Fruit fly (Drosophila melanogaster) whole organism, embryonic: ENCODE results near the gene Sfp33A2.

Experiments used
- Awh ChIP-seq: fragments of 200-800 bp; sonication (Bioruptor generic); IDR thresholded peaks from 2 replicates; pipeline ENCODE4, ENCODE4 v1.3.6; 2022; ENCODE audit warnings: missing biosample characterization, missing genetic modification characterization
- CG10366 ChIP-seq: fragments of 200-800 bp; sonication (Bioruptor generic); IDR thresholded peaks from 2 replicates; pipeline ENCODE4 v1.3.6; 2022; ENCODE audit warnings: missing biosample characterization, missing genetic modification characterization
- CG10462 ChIP-seq: fragments of 200-800 bp; sonication (Bioruptor generic); optimal IDR thresholded peaks from 2 replicates; lab custom pipeline; 2016; ENCODE audit warnings: missing biosample characterization, missing genetic modification characterization
- CG11085 ChIP-seq: fragments of 200-800 bp; sonication (Bioruptor generic); IDR thresholded peaks from 2 replicates; pipeline ENCODE4 v1.3.6; 2022; ENCODE audit warnings: missing biosample characterization, missing genetic modification characterization
- CG11504 ChIP-seq: fragments of 200-800 bp; sonication (Bioruptor generic); optimal IDR thresholded peaks from 3 replicates; lab custom pipeline; 2019; ENCODE audit warnings: missing biosample characterization, mild to moderate bottlenecking, missing genetic modification characterization, moderate library complexity
- CG11695 ChIP-seq: fragments of 200-800 bp; sonication (Bioruptor generic); IDR thresholded peaks from 3 replicates; pipeline ENCODE4 v1.3.6; 2022; ENCODE audit warnings: missing biosample characterization, missing genetic modification characterization
- CG12769 ChIP-seq: fragments of 200-800 bp; sonication (Bioruptor generic); optimal IDR thresholded peaks from 2 replicates; lab custom pipeline; 2019; ENCODE audit warnings: missing biosample characterization, mild to moderate bottlenecking, missing genetic modification characterization, moderate library complexity
- CG13424 ChIP-seq: fragments of 200-800 bp; sonication (Bioruptor generic); optimal IDR thresholded peaks from 2 replicates; lab custom pipeline; 2019; ENCODE audit warnings: missing biosample characterization, mild to moderate bottlenecking, missing genetic modification characterization, moderate library complexity
- CG13894 ChIP-seq: fragments of 200-800 bp; sonication (Bioruptor generic); optimal IDR thresholded peaks from 3 replicates; lab custom pipeline; 2018; ENCODE audit warnings: missing biosample characterization, mild to moderate bottlenecking, missing genetic modification characterization, moderate library complexity
- CG15073 ChIP-seq: fragments of 200-800 bp; sonication (Bioruptor generic); optimal IDR thresholded peaks from 2 replicates; lab custom pipeline; 2016; ENCODE audit warnings: missing biosample characterization, missing genetic modification characterization
- CG1603 ChIP-seq: fragments of 200-800 bp; sonication (Bioruptor generic); optimal IDR thresholded peaks from 2 replicates; lab custom pipeline; 2019; ENCODE audit warnings: missing biosample characterization, mild to moderate bottlenecking, missing genetic modification characterization, moderate library complexity
- CG1832 ChIP-seq: fragments of 200-800 bp; sonication (Bioruptor generic); optimal IDR thresholded peaks from 2 replicates; lab custom pipeline; 2017; ENCODE audit warnings: missing biosample characterization, mild to moderate bottlenecking, missing genetic modification characterization, inconsistent platforms
- CG3065 ChIP-seq: fragments of 200-800 bp; sonication (Bioruptor generic); optimal IDR thresholded peaks from 2 replicates; lab custom pipeline; 2016; ENCODE audit warnings: missing biosample characterization, missing genetic modification characterization
- CG5180 ChIP-seq: fragments of 200-800 bp; sonication (Bioruptor generic); optimal IDR thresholded peaks from 3 replicates; lab custom pipeline; 2017; ENCODE audit warnings: missing biosample characterization, missing genetic modification characterization, mild to moderate bottlenecking, moderate library complexity, missing genetic modification reagents
- CG6254 ChIP-seq: fragments of 200-800 bp; sonication (Bioruptor generic); optimal IDR thresholded peaks from 3 replicates; lab custom pipeline; 2017; ENCODE audit warnings: mild to moderate bottlenecking, missing biosample characterization, missing genetic modification reagents, missing genetic modification characterization
- CG6654 ChIP-seq: fragments of 200-800 bp; sonication (Bioruptor generic); optimal IDR thresholded peaks from 2 replicates; lab custom pipeline; 2017; ENCODE audit warnings: missing biosample characterization, mild to moderate bottlenecking, missing genetic modification characterization
- CG6813 ChIP-seq: fragments of 200-800 bp; sonication (Bioruptor generic); optimal IDR thresholded peaks from 2 replicates; lab custom pipeline; 2017; ENCODE audit warnings: missing biosample characterization, missing genetic modification characterization, mild to moderate bottlenecking, moderate library complexity, missing genetic modification reagents
- CG7271 ChIP-seq: fragments of 200-800 bp; sonication (Bioruptor generic); optimal IDR thresholded peaks from 2 replicates; lab custom pipeline; 2018; ENCODE audit warnings: missing biosample characterization, mild to moderate bottlenecking, missing genetic modification characterization, moderate library complexity
- CG7786 ChIP-seq: fragments of 200-800 bp; sonication (Bioruptor generic); optimal IDR thresholded peaks from 2 replicates; lab custom pipeline; 2016; ENCODE audit warnings: missing biosample characterization, missing genetic modification characterization
- CG7928 ChIP-seq: fragments of 200-800 bp; sonication (Bioruptor generic); optimal IDR thresholded peaks from 2 replicates; lab custom pipeline; 2017; ENCODE audit warnings: missing biosample characterization, mild to moderate bottlenecking, missing genetic modification characterization
- CG8281 ChIP-seq: fragments of 200-800 bp; sonication (Bioruptor generic); optimal IDR thresholded peaks from 2 replicates; lab custom pipeline; 2018; ENCODE audit warnings: missing biosample characterization, mild to moderate bottlenecking, missing genetic modification characterization, moderate library complexity
- CG8359 ChIP-seq: fragments of 200-800 bp; sonication (Bioruptor generic); optimal IDR thresholded peaks from 2 replicates; lab custom pipeline; 2017; ENCODE audit warnings: missing biosample characterization, mild to moderate bottlenecking, missing genetic modification characterization, borderline replicate concordance
- CG9215 ChIP-seq: fragments of 200-800 bp; sonication (Bioruptor generic); IDR thresholded peaks from 2 replicates; pipeline ENCODE4 v1.3.6; 2022; ENCODE audit warnings: missing biosample characterization, missing genetic modification characterization
- CrebB ChIP-seq: fragments of 200-800 bp; sonication (Bioruptor generic); optimal IDR thresholded peaks from 3 replicates; lab custom pipeline; 2018; ENCODE audit warnings: missing biosample characterization, mild to moderate bottlenecking, missing genetic modification characterization
- Dek ChIP-seq: fragments of 200-800 bp; sonication (Bioruptor generic); optimal IDR thresholded peaks from 3 replicates; lab custom pipeline; 2019; ENCODE audit warnings: missing biosample characterization, mild to moderate bottlenecking, missing genetic modification characterization, moderate library complexity
- Dip2 ChIP-seq: fragments of 200-800 bp; sonication (Bioruptor generic); IDR thresholded peaks from 2 replicates; pipeline ENCODE4 v1.3.6; 2022; ENCODE audit warnings: missing biosample characterization, missing genetic modification characterization
- Meics ChIP-seq: fragments of 200-800 bp; sonication (Bioruptor generic); optimal IDR thresholded peaks from 2 replicates; lab custom pipeline; 2017; ENCODE audit warnings: missing biosample characterization, mild to moderate bottlenecking, missing genetic modification characterization
- Pdp1 ChIP-seq, 2 experiments: fragments of 200-800 bp; sonication (Bioruptor generic); optimal IDR thresholded peaks; 3 replicates each; lab custom pipeline; 2016; ENCODE audit warnings: missing biosample characterization in 2 of 2, missing genetic modification characterization in 2 of 2, mild to moderate bottlenecking in 1 of 2, moderate library complexity in 1 of 2
- Ptx1 ChIP-seq: fragments of 200-800 bp; sonication (Bioruptor generic); IDR thresholded peaks from 2 replicates; pipeline ENCODE4 v1.3.6; 2022; ENCODE audit warnings: missing biosample characterization, missing genetic modification characterization
- Vsx1 ChIP-seq: fragments of 200-800 bp; sonication (Bioruptor generic); optimal IDR thresholded peaks from 2 replicates; lab custom pipeline; 2017; ENCODE audit warnings: missing biosample characterization, mild to moderate bottlenecking, missing genetic modification characterization, missing genetic modification reagents
- az2 ChIP-seq: fragments of 200-800 bp; sonication (Bioruptor generic); optimal IDR thresholded peaks from 3 replicates; lab custom pipeline; 2016; ENCODE audit warnings: missing biosample characterization, missing genetic modification characterization
- bab2 ChIP-seq: fragments of 200-800 bp; sonication (Bioruptor generic); optimal IDR thresholded peaks from 2 replicates; lab custom pipeline; 2016; ENCODE audit warnings: missing biosample characterization, missing genetic modification characterization
- bowl ChIP-seq: fragments of 200-800 bp; sonication (Bioruptor generic); IDR thresholded peaks from 2 replicates; pipeline ENCODE4 v1.3.6; 2022; ENCODE audit warnings: missing biosample characterization, missing genetic modification characterization
- cwo ChIP-seq: fragments of 200-800 bp; sonication (Bioruptor generic); optimal IDR thresholded peaks from 3 replicates; lab custom pipeline; 2017; ENCODE audit warnings: missing biosample characterization, missing genetic modification characterization, mild to moderate bottlenecking, moderate library complexity, missing genetic modification reagents
- dati ChIP-seq: fragments of 200-800 bp; sonication (Bioruptor generic); IDR thresholded peaks from 2 replicates; pipeline ENCODE4 v1.3.6; 2022; ENCODE audit warnings: missing biosample characterization, missing genetic modification characterization
- en ChIP-seq: fragments of 200-800 bp; sonication (Bioruptor generic); optimal IDR thresholded peaks from 2 replicates; lab custom pipeline; 2016; ENCODE audit warnings: missing biosample characterization, missing genetic modification characterization
- gsb ChIP-seq: fragments of 200-800 bp; sonication (Bioruptor generic); IDR thresholded peaks from 2 replicates; pipeline ENCODE4 v1.3.6; 2022; ENCODE audit warnings: missing biosample characterization, missing genetic modification characterization
- gt ChIP-seq: fragments of 200-800 bp; sonication (Bioruptor generic); IDR thresholded peaks from 2 replicates; pipeline ENCODE4 v1.3.6; 2022; ENCODE audit warnings: missing biosample characterization, missing genetic modification characterization
- inv ChIP-seq: fragments of 200-800 bp; sonication (Bioruptor generic); IDR thresholded peaks from 2 replicates; pipeline ENCODE4 v1.3.6; 2022; ENCODE audit warnings: missing biosample characterization, missing genetic modification characterization; ENCODE audit not compliant: partially characterized antibody
- jigr1 ChIP-seq: fragments of 200-800 bp; sonication (Bioruptor generic); IDR thresholded peaks from 3 replicates; pipeline ENCODE4 v1.3.6; 2022; ENCODE audit warnings: missing biosample characterization, missing genetic modification characterization
- maf-S ChIP-seq: fragments of 200-800 bp; sonication (Bioruptor generic); optimal IDR thresholded peaks from 2 replicates; lab custom pipeline; 2016; ENCODE audit warnings: missing biosample characterization, missing genetic modification characterization
- nerfin-2 ChIP-seq: fragments of 200-800 bp; sonication (Bioruptor generic); IDR thresholded peaks from 2 replicates; pipeline ENCODE4 v1.3.6; 2022; ENCODE audit warnings: missing biosample characterization, missing genetic modification characterization; ENCODE audit not compliant: partially characterized antibody
- oc ChIP-seq: fragments of 200-800 bp; sonication (Bioruptor generic); optimal IDR thresholded peaks from 2 replicates; lab custom pipeline; 2018; ENCODE audit warnings: missing biosample characterization, mild to moderate bottlenecking, missing genetic modification characterization, moderate library complexity
- scrt ChIP-seq: fragments of 200-800 bp; sonication (Bioruptor generic); optimal IDR thresholded peaks from 2 replicates; lab custom pipeline; 2018; ENCODE audit warnings: missing biosample characterization, mild to moderate bottlenecking, missing genetic modification characterization, moderate library complexity
- sens-2 ChIP-seq: fragments of 200-800 bp; sonication (Bioruptor generic); IDR thresholded peaks from 2 replicates; pipeline ENCODE4 v1.3.6; 2022; ENCODE audit warnings: missing biosample characterization, missing genetic modification characterization
- shn ChIP-seq: fragments of 200-800 bp; sonication (Bioruptor generic); optimal IDR thresholded peaks from 3 replicates; lab custom pipeline; 2016; ENCODE audit warnings: missing biosample characterization, missing genetic modification characterization
- vnd ChIP-seq: fragments of 200-800 bp; sonication (Bioruptor generic); IDR thresholded peaks from 3 replicates; pipeline ENCODE4 v1.3.6; 2022; ENCODE audit warnings: missing biosample characterization, missing genetic modification characterization; ENCODE audit not compliant: partially characterized antibody
- wek ChIP-seq: fragments of 200-800 bp; sonication (Bioruptor generic); optimal IDR thresholded peaks from 3 replicates; lab custom pipeline; 2018; ENCODE audit warnings: missing biosample characterization, mild to moderate bottlenecking, missing genetic modification characterization, moderate library complexity
- yki ChIP-seq: fragments of >200 bp; optimal IDR thresholded peaks from 3 replicates; lab custom pipeline; 2018
- z ChIP-seq: fragments of 200-800 bp; sonication (Bioruptor generic); IDR thresholded peaks from 3 replicates; pipeline ENCODE4 v1.3.6; 2022; ENCODE audit warnings: missing biosample characterization, missing genetic modification characterization

The Sfp33A2 gene

dm6 chr2L:11816376-11816775 lies 21.1 kb upstream of the Sfp33A2 start:
- peak; percentile 83 for TF ChIP-seq gsb (GFP tag; lab: Robert Waterston, UW)
- TF ChIP-seq nerfin-2 (GFP tag; lab: Robert Waterston, UW), result no peak
- peak; percentile 56 for TF ChIP-seq CG9215 (GFP tag; lab: Robert Waterston, UW)
- peak; percentile 96 for TF ChIP-seq CG1603 (tag; lab: Kevin White, UChicago)
- TF ChIP-seq z (GFP tag; lab: Robert Waterston, UW), result peak; percentile 77
- peak; percentile 96 for TF ChIP-seq Awh (GFP tag; lab: Robert Waterston, UW)
- peak; percentile 92 for TF ChIP-seq CG6654 (GFP tag; lab: Kevin White, UChicago)
- TF ChIP-seq CG6254 (GFP tag; lab: Kevin White, UChicago), result peak; percentile 96
- TF ChIP-seq oc (tag; lab: Kevin White, UChicago), result peak; percentile 88
- peak; percentile 99 for TF ChIP-seq CG6813 (GFP tag; lab: Kevin White, UChicago)
- peak; percentile 89 to 90 for TF ChIP-seq Pdp1 (GFP tag; optimal IDR thresholded peaks at IDR 0.05; lab: Kevin White, UChicago)
- peak; percentile 89 for TF ChIP-seq CG10462 (GFP tag; lab: Kevin White, UChicago)
- TF ChIP-seq CG11695 (GFP tag; lab: Robert Waterston, UW), result peak; percentile 86
- TF ChIP-seq CG3065, result peak; percentile 92
- TF ChIP-seq Meics (GFP tag; lab: Kevin White, UChicago), result peak; percentile 96
- peak; percentile 68 for TF ChIP-seq CG7928
- peak; percentile 32 for TF ChIP-seq CG1832
- TF ChIP-seq CG8359, result peak; percentile 95
- peak; percentile 89 for TF ChIP-seq CrebB (tag; lab: Kevin White, UChicago)
- TF ChIP-seq Dek (tag; lab: Kevin White, UChicago), result peak; percentile 65
- peak; percentile 76 for TF ChIP-seq cwo (GFP tag; lab: Kevin White, UChicago)
- TF ChIP-seq CG11085 (GFP tag; lab: Robert Waterston, UW), result peak; percentile 82
- peak; percentile 88 for TF ChIP-seq CG5180 (GFP tag; lab: Kevin White, UChicago)
- TF ChIP-seq bowl (GFP tag; lab: Robert Waterston, UW), result peak; percentile 68; the same call in 1 of the 2 replicates
- peak; percentile 62; the same call in 1 of the 3 replicates for TF ChIP-seq jigr1 (GFP tag; lab: Robert Waterston, UW)
- TF ChIP-seq CG15073 (GFP tag; lab: Kevin White, UChicago), result peak; percentile 74
- peak; percentile 83 for TF ChIP-seq maf-S (GFP tag; lab: Kevin White, UChicago)
- peak; percentile 98 for TF ChIP-seq en
- TF ChIP-seq CG10366 (GFP tag; lab: Robert Waterston, UW), result peak; percentile 85
- TF ChIP-seq Vsx1 (GFP tag; lab: Kevin White, UChicago), result peak; percentile 96
- peak; percentile 86 for TF ChIP-seq gt
- TF ChIP-seq Ptx1 (GFP tag; lab: Robert Waterston, UW), result peak; percentile 77
- peak; percentile 100 for TF ChIP-seq CG7271 (tag; lab: Kevin White, UChicago)
- peak; percentile 87 for TF ChIP-seq CG11504 (tag; lab: Kevin White, UChicago)
- 0 out of 2 replicates have a peak, but pooled peaks have one; percentile 19 for TF ChIP-seq inv
- TF ChIP-seq CG8281 (tag; lab: Kevin White, UChicago), result peak; percentile 84
- TF ChIP-seq wek (GFP tag; lab: Kevin White, UChicago), result peak; percentile 95
- TF ChIP-seq yki, result no peak
- peak; percentile 95 for TF ChIP-seq az2 (GFP tag; lab: Kevin White, UChicago)
- TF ChIP-seq Dip2 (GFP tag; lab: Robert Waterston, UW), result no peak
- peak; percentile 96 for TF ChIP-seq sens-2 (GFP tag; lab: Robert Waterston, UW)
- peak; percentile 76 for TF ChIP-seq CG13424
- TF ChIP-seq CG7786 (GFP tag; lab: Kevin White, UChicago), result peak; percentile 76
- TF ChIP-seq CG13894 (tag; lab: Kevin White, UChicago), result peak; percentile 70
- peak; percentile 94 for TF ChIP-seq shn (GFP tag; lab: Kevin White, UChicago)
- peak; percentile 95 for TF ChIP-seq dati (GFP tag; lab: Robert Waterston, UW)
- TF ChIP-seq CG12769 (tag; lab: Kevin White, UChicago), result peak; percentile 66
- TF ChIP-seq scrt (GFP tag; lab: Kevin White, UChicago), result peak; percentile 90
- peak; percentile 88 for TF ChIP-seq bab2 (GFP tag; lab: Kevin White, UChicago)
- TF ChIP-seq vnd (GFP tag; lab: Robert Waterston, UW), result no peak
